Worm (Caenorhabditis elegans) whole organism, L2 larva: ENCODE data around the gene srbc-45.

Source experiments
- C34F6.9 ChIP-seq: fragments of 150-350 bp; optimal IDR thresholded peaks from 2 replicates; lab custom pipeline; 2014; ENCODE audit warnings: missing biosample characterization, missing genetic modification characterization
- F13H6.1 ChIP-seq: sonication (generic microtip); optimal IDR thresholded peaks from 2 replicates; lab custom pipeline; 2016; ENCODE audit warnings: missing genetic modification characterization, missing compliant biosample characterization
- R02D3.7 ChIP-seq: fragments of 150-350 bp; optimal IDR thresholded peaks from 2 replicates; lab custom pipeline; 2014; ENCODE audit warnings: missing biosample characterization, missing genetic modification characterization
- Y55F3AM.14 ChIP-seq: fragments of 200-800 bp; sonication (Bioruptor generic); optimal IDR thresholded peaks from 2 replicates; lab custom pipeline; 2018; ENCODE audit warnings: mild to moderate bottlenecking, missing genetic modification characterization, missing compliant biosample characterization
- alr-1 ChIP-seq: fragments of 150-350 bp; optimal IDR thresholded peaks from 2 replicates; lab custom pipeline; 2014; ENCODE audit warnings: missing biosample characterization, missing genetic modification characterization
- aly-2 ChIP-seq: fragments of 150-350 bp; optimal IDR thresholded peaks from 2 replicates; lab custom pipeline; 2014; ENCODE audit warnings: missing biosample characterization, missing genetic modification characterization
- ama-1 ChIP-seq: fragments of 150-350 bp; optimal IDR thresholded peaks from 2 replicates; lab custom pipeline; 2018; ENCODE audit warnings: inconsistent platforms
- blmp-1 ChIP-seq: sonication (generic microtip); optimal IDR thresholded peaks from 2 replicates; lab custom pipeline; 2017; ENCODE audit warnings: missing genetic modification characterization, mild to moderate bottlenecking, missing compliant biosample characterization, antibody characterized with exemption, moderate library complexity; ENCODE audit not compliant: insufficient read depth
- ceh-16 ChIP-seq: fragments of 150-350 bp; optimal IDR thresholded peaks from 2 replicates; lab custom pipeline; 2014; ENCODE audit warnings: missing biosample characterization, missing genetic modification characterization
- ceh-82 ChIP-seq: fragments of 150-350 bp; optimal IDR thresholded peaks from 2 replicates; lab custom pipeline; 2014; ENCODE audit warnings: missing biosample characterization, missing genetic modification characterization
- crh-2 ChIP-seq: sonication (generic microtip); optimal IDR thresholded peaks from 2 replicates; lab custom pipeline; 2017; ENCODE audit warnings: missing biosample characterization, missing genetic modification characterization
- egl-27 ChIP-seq: sonication (generic microtip); optimal IDR thresholded peaks from 3 replicates; lab custom pipeline; 2017; ENCODE audit warnings: missing biosample characterization, missing genetic modification reagents, missing genetic modification characterization
- elt-1 ChIP-seq: fragments of 150-350 bp; optimal IDR thresholded peaks from 2 replicates; lab custom pipeline; 2014; ENCODE audit warnings: missing biosample characterization, missing genetic modification characterization
- fos-1 ChIP-seq: fragments of 150-350 bp; optimal IDR thresholded peaks from 2 replicates; lab custom pipeline; 2014; ENCODE audit warnings: missing biosample characterization, missing genetic modification characterization
- gmeb-1 ChIP-seq: fragments of 150-350 bp; optimal IDR thresholded peaks from 2 replicates; lab custom pipeline; 2014; ENCODE audit warnings: missing biosample characterization, missing genetic modification characterization
- lin-11 ChIP-seq: fragments of 150-350 bp; sonication (generic microtip); optimal IDR thresholded peaks from 2 replicates; lab custom pipeline; 2014; ENCODE audit warnings: missing biosample characterization, missing genetic modification characterization, inconsistent platforms, mixed read lengths
- lin-13 ChIP-seq: fragments of 150-350 bp; optimal IDR thresholded peaks from 2 replicates; lab custom pipeline; 2014; ENCODE audit warnings: missing biosample characterization, missing genetic modification reagents, missing genetic modification characterization
- lin-39 ChIP-seq: fragments of 150-350 bp; optimal IDR thresholded peaks from 2 replicates; lab custom pipeline; 2014; ENCODE audit warnings: missing biosample characterization, missing genetic modification reagents, missing genetic modification characterization
- lsy-2 ChIP-seq, 2 experiments: fragments of 150-350 bp in 1 of 2; sonication (generic microtip) in 1 of 2; optimal IDR thresholded peaks; 2 replicates each; lab custom pipeline; 2014 to 2017; ENCODE audit warnings: missing biosample characterization in 2 of 2, missing genetic modification characterization in 2 of 2
- mab-5 ChIP-seq: fragments of 150-350 bp; optimal IDR thresholded peaks from 2 replicates; lab custom pipeline; 2014; ENCODE audit warnings: missing biosample characterization, missing genetic modification characterization
- mdl-1 ChIP-seq, 2 experiments: fragments of 150-350 bp in 1 of 2; sonication (generic microtip) in 1 of 2; optimal IDR thresholded peaks; 2 replicates each; lab custom pipeline; 2017; ENCODE audit warnings: missing biosample characterization in 2 of 2, missing genetic modification characterization in 2 of 2
- nhr-12 ChIP-seq: fragments of 150-350 bp; optimal IDR thresholded peaks from 2 replicates; lab custom pipeline; 2014; ENCODE audit warnings: missing biosample characterization, missing genetic modification characterization
- nhr-129 ChIP-seq: fragments of 150-350 bp; optimal IDR thresholded peaks from 2 replicates; lab custom pipeline; 2014; ENCODE audit warnings: missing biosample characterization, missing genetic modification characterization
- nhr-21 ChIP-seq: fragments of 150-350 bp; optimal IDR thresholded peaks from 2 replicates; lab custom pipeline; 2014; ENCODE audit warnings: missing biosample characterization, missing genetic modification characterization
- nhr-23 ChIP-seq: fragments of 150-350 bp; optimal IDR thresholded peaks from 2 replicates; lab custom pipeline; 2014; ENCODE audit warnings: missing biosample characterization, missing genetic modification reagents, missing genetic modification characterization
- nhr-237 ChIP-seq: fragments of 150-350 bp; optimal IDR thresholded peaks from 2 replicates; lab custom pipeline; 2014; ENCODE audit warnings: missing biosample characterization, missing genetic modification characterization
- nhr-6 ChIP-seq: fragments of 150-350 bp; optimal IDR thresholded peaks from 2 replicates; lab custom pipeline; 2014; ENCODE audit warnings: missing biosample characterization, missing genetic modification characterization
- skn-1 ChIP-seq: sonication (generic microtip); optimal IDR thresholded peaks from 2 replicates; lab custom pipeline; 2017; ENCODE audit warnings: missing biosample characterization, missing genetic modification characterization
- sma-3 ChIP-seq: sonication (generic microtip); optimal IDR thresholded peaks from 2 replicates; lab custom pipeline; 2016; ENCODE audit warnings: missing genetic modification reagents, missing genetic modification characterization, missing compliant biosample characterization
- sma-9 ChIP-seq, 2 experiments: fragments of 150-350 bp in 1 of 2; sonication (generic microtip) in 1 of 2; optimal IDR thresholded peaks; 2 replicates each; lab custom pipeline; 2014 to 2016; ENCODE audit warnings: missing genetic modification characterization in 2 of 2, mild to moderate bottlenecking in 1 of 2, missing biosample characterization in 1 of 2, missing compliant biosample characterization in 1 of 2, missing genetic modification reagents in 1 of 2, moderate library complexity in 1 of 2
- unc-39 ChIP-seq: fragments of 150-350 bp; optimal IDR thresholded peaks from 2 replicates; lab custom pipeline; 2014; ENCODE audit warnings: missing biosample characterization, missing genetic modification characterization
- unc-62 ChIP-seq: fragments of 150-350 bp; optimal IDR thresholded peaks from 2 replicates; lab custom pipeline; 2014; ENCODE audit warnings: missing biosample characterization, missing genetic modification reagents, missing genetic modification characterization
- zag-1 ChIP-seq: fragments of 150-350 bp; optimal IDR thresholded peaks from 2 replicates; lab custom pipeline; 2014; ENCODE audit warnings: missing biosample characterization, missing genetic modification characterization
- ztf-11 ChIP-seq: sonication (generic microtip); optimal IDR thresholded peaks from 2 replicates; lab custom pipeline; 2017; ENCODE audit warnings: missing biosample characterization, missing genetic modification characterization
- ztf-4 ChIP-seq: fragments of 150-350 bp; optimal IDR thresholded peaks from 2 replicates; lab custom pipeline; 2014; ENCODE audit warnings: missing biosample characterization, missing genetic modification characterization

The srbc-45 gene

ce11 chrV:12768946-12769345 is 34.4 kb upstream of the srbc-45 start, which contains the start of gene srt-43:
srt-43 (plus strand) TSS chrV:12769246.
- TF ChIP-seq nhr-23 = no peak
- no peak for TF ChIP-seq blmp-1 (tag; lab: Kevin White, UChicago)
- TF ChIP-seq ama-1 (lab: Kevin White, UChicago) = no peak
- TF ChIP-seq Y55F3AM.14 (GFP tag; lab: Kevin White, UChicago) = no peak
- TF ChIP-seq sma-3 (GFP tag; lab: Kevin White, UChicago) = no peak
- no peak for TF ChIP-seq lin-39
- TF ChIP-seq mdl-1 (tag; optimal IDR thresholded peaks at IDR 0.05; lab: Kevin White, UChicago) = no peak
- TF ChIP-seq nhr-12 (tag; lab: Kevin White, UChicago) = no peak
- TF ChIP-seq ceh-16 (tag; lab: Kevin White, UChicago) = no peak

- TF ChIP-seq fos-1 = no peak
- TF ChIP-seq unc-62 (GFP tag; lab: Kevin White, UChicago) = no peak
- no peak for TF ChIP-seq unc-39 (tag; lab: Kevin White, UChicago)
- TF ChIP-seq mdl-1 (tag; optimal IDR thresholded peaks at IDR 0.05; lab: Kevin White, UChicago) = no peak
- no peak for TF ChIP-seq mab-5
- no peak for TF ChIP-seq skn-1 (tag; lab: Kevin White, UChicago)
- no peak for TF ChIP-seq lin-39
- no peak for TF ChIP-seq ceh-82 (tag; lab: Kevin White, UChicago)
- TF ChIP-seq sma-9 (GFP tag; optimal IDR thresholded peaks at IDR 0.05; lab: Kevin White, UChicago) = no peak
- TF ChIP-seq sma-9 (tag; optimal IDR thresholded peaks at IDR 0.05; lab: Kevin White, UChicago) = no peak
- TF ChIP-seq ztf-4 (tag; lab: Kevin White, UChicago) = no peak
- no peak for TF ChIP-seq ama-1 (lab: Kevin White, UChicago)
- no peak for TF ChIP-seq nhr-21 (tag; lab: Kevin White, UChicago)
- TF ChIP-seq lsy-2 (tag; optimal IDR thresholded peaks at IDR 0.05; lab: Kevin White, UChicago) = no peak
- no peak for TF ChIP-seq R02D3.7 (tag; lab: Kevin White, UChicago)
- TF ChIP-seq aly-2 (tag; lab: Kevin White, UChicago) = no peak
- TF ChIP-seq egl-27 = no peak
These were observed 30.2 kb upstream of the srbc-45 start, which contains the start of gene ZC455.1 for ce11 chrV:12773222-12773621. ZC455.1 (plus strand) TSS chrV:12773522.

ce11 chrV:12773852-12774251 is 29.5 kb upstream of the srbc-45 start:
- TF ChIP-seq mdl-1 (tag; optimal IDR thresholded peaks at IDR 0.05; lab: Kevin White, UChicago) = no peak
- no peak for TF ChIP-seq alr-1 (tag; lab: Kevin White, UChicago)
- TF ChIP-seq ztf-11 = no peak
- no peak for TF ChIP-seq ztf-4 (tag; lab: Kevin White, UChicago)
- TF ChIP-seq skn-1 (tag; lab: Kevin White, UChicago) = no peak
- TF ChIP-seq sma-3 (GFP tag; lab: Kevin White, UChicago) = no peak
- TF ChIP-seq lsy-2 (tag; optimal IDR thresholded peaks at IDR 0.05; lab: Kevin White, UChicago) = no peak
- no peak for TF ChIP-seq nhr-23
- no peak for TF ChIP-seq lin-39
- TF ChIP-seq egl-27 = no peak

ce11 chrV:12780248-12780647 is 23.1 kb upstream of the srbc-45 start:
- TF ChIP-seq nhr-129 (tag; lab: Kevin White, UChicago) (peak; percentile 70), gmeb-1 (tag; lab: Kevin White, UChicago) (peak; percentile 39), Y55F3AM.14 (GFP tag; lab: Kevin White, UChicago) (no peak), lsy-2 (tag; optimal IDR thresholded peaks at IDR 0.05; lab: Kevin White, UChicago) (peak in 1 of 2 experiments; percentile 5), unc-62 (GFP tag; lab: Kevin White, UChicago) (no peak), elt-1 (tag; lab: Kevin White, UChicago) (no peak), sma-3 (GFP tag; lab: Kevin White, UChicago) (peak; percentile 49), fos-1 (peak; percentile 45), nhr-21 (tag; lab: Kevin White, UChicago) (no peak), sma-9 (GFP tag; optimal IDR thresholded peaks at IDR 0.05; lab: Kevin White, UChicago) (peak; percentile 53), sma-9 (tag; optimal IDR thresholded peaks at IDR 0.05; lab: Kevin White, UChicago) (no peak), lin-13 (GFP tag; lab: Kevin White, UChicago) (peak; percentile 18), F13H6.1 (tag; lab: Kevin White, UChicago) (peak; percentile 10), C34F6.9 (tag; lab: Kevin White, UChicago) (peak; percentile 38), crh-2 (peak; percentile 18)

- no peak for TF ChIP-seq sma-3 (GFP tag; lab: Kevin White, UChicago)
- no peak for TF ChIP-seq zag-1 (tag; lab: Kevin White, UChicago)
- no peak for TF ChIP-seq unc-39 (tag; lab: Kevin White, UChicago)
- no peak for TF ChIP-seq nhr-6
- no peak for TF ChIP-seq R02D3.7 (tag; lab: Kevin White, UChicago)
- TF ChIP-seq mdl-1 (tag; optimal IDR thresholded peaks at IDR 0.05; lab: Kevin White, UChicago) = no peak
- TF ChIP-seq nhr-237 (tag; lab: Kevin White, UChicago) = no peak
- no peak for TF ChIP-seq lin-11 (tag; lab: Kevin White, UChicago)
These were observed 18.5 kb upstream of the srbc-45 start, which contains the start of gene sre-20 for ce11 chrV:12784861-12785260. sre-20 (minus strand) TSS chrV:12784961.
